Fruit fly (Drosophila melanogaster) whole organism, embryonic: Measurements from ENCODE around the gene CG32075.

Experiments
- Aef1 ChIP-seq: fragments of 200-800 bp; sonication (Bioruptor generic); IDR thresholded peaks from 3 replicates; pipeline ENCODE4 v1.3.6; 2022; ENCODE audit warnings: missing biosample characterization, missing genetic modification characterization
- Antp ChIP-seq: fragments of 200-800 bp; sonication (Bioruptor generic); optimal IDR thresholded peaks from 3 replicates; lab custom pipeline; 2016; ENCODE audit warnings: missing biosample characterization, missing genetic modification characterization
- Atf6 ChIP-seq: fragments of 200-800 bp; sonication (Bioruptor generic); IDR thresholded peaks from 2 replicates; pipeline ENCODE4 v1.3.6; 2022; ENCODE audit warnings: missing biosample characterization, missing genetic modification characterization
- Awh ChIP-seq: fragments of 200-800 bp; sonication (Bioruptor generic); IDR thresholded peaks from 2 replicates; pipeline ENCODE4, ENCODE4 v1.3.6; 2022; ENCODE audit warnings: missing biosample characterization, missing genetic modification characterization
- B-H2 ChIP-seq: fragments of 200-800 bp; sonication (Bioruptor generic); optimal IDR thresholded peaks from 2 replicates; lab custom pipeline; 2018; ENCODE audit warnings: missing biosample characterization, mild to moderate bottlenecking, missing genetic modification characterization
- CG12104 ChIP-seq: fragments of 200-800 bp; sonication (Bioruptor generic); optimal IDR thresholded peaks from 3 replicates; lab custom pipeline; 2016; ENCODE audit warnings: missing biosample characterization, missing genetic modification characterization
- CG13424 ChIP-seq: fragments of 200-800 bp; sonication (Bioruptor generic); optimal IDR thresholded peaks from 2 replicates; lab custom pipeline; 2019; ENCODE audit warnings: missing biosample characterization, mild to moderate bottlenecking, missing genetic modification characterization, moderate library complexity
- CG15479 ChIP-seq: fragments of 200-800 bp; sonication (Bioruptor generic); optimal IDR thresholded peaks from 3 replicates; lab custom pipeline; 2019; ENCODE audit warnings: missing biosample characterization, mild to moderate bottlenecking, missing genetic modification characterization, moderate library complexity
- CG17802 ChIP-seq: fragments of 200-800 bp; sonication (Bioruptor generic); optimal IDR thresholded peaks from 2 replicates; lab custom pipeline; 2018; ENCODE audit warnings: missing biosample characterization, mild to moderate bottlenecking, missing genetic modification characterization, moderate library complexity
- CG2199 ChIP-seq: fragments of 200-800 bp; sonication (Bioruptor generic); IDR thresholded peaks from 3 replicates; pipeline ENCODE4 v1.3.6; 2022; ENCODE audit warnings: missing biosample characterization, missing genetic modification characterization
- CG2712 ChIP-seq: fragments of 200-800 bp; optimal IDR thresholded peaks from 3 replicates; lab custom pipeline; 2019; ENCODE audit warnings: missing biosample characterization, mild to moderate bottlenecking, missing genetic modification characterization, moderate library complexity
- CG34224 ChIP-seq: fragments of 200-800 bp; sonication (Bioruptor generic); IDR thresholded peaks from 3 replicates; pipeline ENCODE4 v1.3.6; 2022; ENCODE audit warnings: missing biosample characterization, missing genetic modification characterization; ENCODE audit not compliant: partially characterized antibody
- CG6689 ChIP-seq: fragments of 200-800 bp; sonication (Bioruptor generic); IDR thresholded peaks from 2 replicates; pipeline ENCODE4 v1.3.6; 2022; ENCODE audit warnings: missing biosample characterization, missing genetic modification characterization
- CG7745 ChIP-seq: fragments of 200-800 bp; sonication (Bioruptor generic); optimal IDR thresholded peaks from 2 replicates; lab custom pipeline; 2018; ENCODE audit warnings: missing biosample characterization, mild to moderate bottlenecking, missing genetic modification characterization, moderate library complexity
- CG9817 ChIP-seq: fragments of 200-800 bp; sonication (Bioruptor generic); optimal IDR thresholded peaks from 2 replicates; lab custom pipeline; 2018; ENCODE audit warnings: missing biosample characterization, mild to moderate bottlenecking, missing genetic modification characterization, moderate library complexity
- CG9876 ChIP-seq: fragments of 200-800 bp; sonication (Bioruptor generic); optimal IDR thresholded peaks from 2 replicates; lab custom pipeline; 2016; ENCODE audit warnings: missing biosample characterization, missing genetic modification characterization
- Dad ChIP-seq: fragments of 200-800 bp; sonication (Bioruptor generic); optimal IDR thresholded peaks from 3 replicates; lab custom pipeline; 2016; ENCODE audit warnings: missing biosample characterization, missing genetic modification characterization
- Dip2 ChIP-seq: fragments of 200-800 bp; sonication (Bioruptor generic); IDR thresholded peaks from 2 replicates; pipeline ENCODE4 v1.3.6; 2022; ENCODE audit warnings: missing biosample characterization, missing genetic modification characterization
- ERR ChIP-seq: fragments of 200-800 bp; sonication (Bioruptor generic); optimal IDR thresholded peaks from 2 replicates; lab custom pipeline; 2016; ENCODE audit warnings: missing biosample characterization, missing genetic modification characterization
- Fer3 ChIP-seq: fragments of 200-800 bp; sonication (Bioruptor generic); optimal IDR thresholded peaks from 2 replicates; lab custom pipeline; 2018; ENCODE audit warnings: missing biosample characterization, mild to moderate bottlenecking, missing genetic modification characterization, moderate library complexity
- H2.0 ChIP-seq: fragments of 200-800 bp; sonication (Bioruptor generic); IDR thresholded peaks from 2 replicates; pipeline ENCODE4 v1.3.6; 2022; ENCODE audit warnings: missing biosample characterization, missing genetic modification characterization
- Hr51 ChIP-seq, 2 experiments: fragments of 200-800 bp; sonication (Bioruptor generic); optimal IDR thresholded peaks; 2 replicates in 1 of 2; 3 replicates in 1 of 2; lab custom pipeline; 2016 to 2018; ENCODE audit warnings: missing biosample characterization in 2 of 2, missing genetic modification characterization in 2 of 2, mild to moderate bottlenecking in 1 of 2, moderate library complexity in 1 of 2
- MBD-R2 ChIP-seq: fragments of 200-800 bp; sonication (Bioruptor generic); IDR thresholded peaks from 2 replicates; pipeline ENCODE4 v1.3.6; 2022; ENCODE audit warnings: missing biosample characterization, missing genetic modification characterization
- Mes4 ChIP-seq: fragments of 200-800 bp; sonication (Bioruptor generic); optimal IDR thresholded peaks from 2 replicates; lab custom pipeline; 2016; ENCODE audit warnings: missing biosample characterization, missing genetic modification characterization
- NC2α ChIP-seq: fragments of 200-800 bp; sonication (Bioruptor generic); optimal IDR thresholded peaks from 2 replicates; lab custom pipeline; 2016; ENCODE audit warnings: missing biosample characterization, missing genetic modification characterization
- Oli ChIP-seq: fragments of 200-800 bp; sonication (Bioruptor generic); optimal IDR thresholded peaks from 2 replicates; lab custom pipeline; 2018; ENCODE audit warnings: missing biosample characterization, mild to moderate bottlenecking, missing genetic modification characterization, moderate library complexity
- Opbp ChIP-seq: fragments of 200-800 bp; sonication (Bioruptor generic); IDR thresholded peaks from 3 replicates; pipeline ENCODE4 v1.3.6; 2022; ENCODE audit warnings: missing biosample characterization, missing genetic modification characterization; ENCODE audit not compliant: partially characterized antibody
- Sox100B ChIP-seq: fragments of 200-800 bp; sonication (Bioruptor generic); optimal IDR thresholded peaks from 3 replicates; lab custom pipeline; 2018; ENCODE audit warnings: missing biosample characterization, mild to moderate bottlenecking, missing genetic modification characterization
- Spps ChIP-seq: fragments of 200-800 bp; sonication (Bioruptor generic); optimal IDR thresholded peaks from 2 replicates; lab custom pipeline; 2018; ENCODE audit warnings: missing biosample characterization, mild to moderate bottlenecking, missing genetic modification characterization
- ap ChIP-seq: fragments of 200-800 bp; sonication (Bioruptor generic); IDR thresholded peaks from 2 replicates; pipeline ENCODE4 v1.3.6; 2022; ENCODE audit warnings: missing biosample characterization, missing genetic modification characterization
- cad ChIP-seq: fragments of >200 bp; optimal IDR thresholded peaks from 2 replicates; lab custom pipeline; 2017; ENCODE audit warnings: missing biosample characterization, missing genetic modification characterization
- chn ChIP-seq: fragments of 200-800 bp; sonication (Bioruptor generic); optimal IDR thresholded peaks from 2 replicates; lab custom pipeline; 2016; ENCODE audit warnings: missing biosample characterization, missing genetic modification characterization
- ci ChIP-seq: fragments of 200-800 bp; sonication (Bioruptor generic); IDR thresholded peaks from 3 replicates; pipeline ENCODE4 v1.3.6; 2022; ENCODE audit warnings: missing biosample characterization, missing genetic modification characterization
- dati ChIP-seq: fragments of 200-800 bp; sonication (Bioruptor generic); IDR thresholded peaks from 2 replicates; pipeline ENCODE4 v1.3.6; 2022; ENCODE audit warnings: missing biosample characterization, missing genetic modification characterization
- gt ChIP-seq: fragments of 200-800 bp; sonication (Bioruptor generic); IDR thresholded peaks from 2 replicates; pipeline ENCODE4 v1.3.6; 2022; ENCODE audit warnings: missing biosample characterization, missing genetic modification characterization
- hb ChIP-seq: fragments of 200-800 bp; sonication (Bioruptor generic); IDR thresholded peaks from 3 replicates; pipeline ENCODE4 v1.3.6; 2022; ENCODE audit warnings: missing biosample characterization, missing genetic modification characterization; ENCODE audit not compliant: partially characterized antibody
- hth ChIP-seq: fragments of >200 bp; optimal IDR thresholded peaks from 2 replicates; lab custom pipeline; 2017; ENCODE audit warnings: inconsistent platforms
- kah ChIP-seq: fragments of 200-800 bp; sonication (Bioruptor generic); optimal IDR thresholded peaks from 2 replicates; lab custom pipeline; 2018; ENCODE audit warnings: missing biosample characterization, mild to moderate bottlenecking, missing genetic modification characterization
- knrl ChIP-seq: fragments of 200-800 bp; sonication (Bioruptor generic); IDR thresholded peaks from 3 replicates; pipeline ENCODE4 v1.3.6; 2022; ENCODE audit warnings: missing biosample characterization, missing genetic modification characterization; ENCODE audit not compliant: partially characterized antibody
- lilli ChIP-seq: fragments of 200-800 bp; sonication (Bioruptor generic); optimal IDR thresholded peaks from 3 replicates; lab custom pipeline; 2016; ENCODE audit warnings: missing biosample characterization, missing genetic modification characterization
- lola ChIP-seq, 3 experiments: fragments of >200 bp in 2 of 3; fragments of 200-800 bp in 1 of 3; sonication (Bioruptor generic) in 1 of 3; optimal IDR thresholded peaks; 2 replicates each; lab custom pipeline; 2017 to 2019; ENCODE audit warnings: missing biosample characterization in 3 of 3, missing genetic modification characterization in 3 of 3, mild to moderate bottlenecking in 1 of 3, moderate library complexity in 1 of 3
- mld ChIP-seq: fragments of 200-800 bp; sonication (Bioruptor generic); IDR thresholded peaks from 3 replicates; pipeline ENCODE4 v1.3.6; 2022; ENCODE audit warnings: missing biosample characterization, missing genetic modification characterization; ENCODE audit not compliant: partially characterized antibody
- otp ChIP-seq: fragments of 200-800 bp; sonication (Bioruptor generic); IDR thresholded peaks from 3 replicates; pipeline ENCODE4, ENCODE4 v1.3.6; 2022; ENCODE audit warnings: missing biosample characterization, missing genetic modification characterization
- pnt ChIP-seq: fragments of 200-800 bp; sonication (Bioruptor generic); optimal IDR thresholded peaks from 3 replicates; lab custom pipeline; 2016; ENCODE audit warnings: missing biosample characterization, missing genetic modification characterization
- sd ChIP-seq: fragments of 200-800 bp; sonication (Bioruptor generic); optimal IDR thresholded peaks from 3 replicates; lab custom pipeline; 2018; ENCODE audit warnings: missing biosample characterization, mild to moderate bottlenecking, missing genetic modification characterization, moderate library complexity
- sim ChIP-seq: fragments of 200-800 bp; sonication (Bioruptor generic); IDR thresholded peaks from 2 replicates; pipeline ENCODE4 v1.3.6; 2022; ENCODE audit warnings: missing biosample characterization, missing genetic modification characterization
- twi ChIP-seq: fragments of 200-800 bp; optimal IDR thresholded peaks from 2 replicates; lab custom pipeline; 2019; ENCODE audit warnings: missing biosample characterization, mild to moderate bottlenecking, missing genetic modification characterization, moderate library complexity
- zen ChIP-seq: fragments of 200-800 bp; sonication (Bioruptor generic); optimal IDR thresholded peaks from 3 replicates; lab custom pipeline; 2018; ENCODE audit warnings: missing biosample characterization, mild to moderate bottlenecking, missing genetic modification characterization, moderate library complexity
- zf30C ChIP-seq: fragments of 200-800 bp; sonication (Bioruptor generic); optimal IDR thresholded peaks from 3 replicates; lab custom pipeline; 2018; ENCODE audit warnings: missing biosample characterization, mild to moderate bottlenecking, missing genetic modification characterization

CG32075 gene

dm6 chr3L:11097982-11098663 is 33.4 kb upstream of the CG32075 start, which contains the start of the genes Irbp18 and APP-BP1 (continued):
- no peak for TF ChIP-seq mld (GFP tag; lab: Robert Waterston, UW)
- TF ChIP-seq lilli: peak; percentile 97
- no peak for TF ChIP-seq CG7745
- TF ChIP-seq zen (tag; lab: Kevin White, UChicago): peak; percentile 85
- no peak for TF ChIP-seq cad (GFP tag; lab: Kevin White, UChicago)
- TF ChIP-seq CG9817 (tag; lab: Kevin White, UChicago): peak; percentile 84
- peak; percentile 89 for TF ChIP-seq Atf6 (GFP tag; lab: Robert Waterston, UW)
- TF ChIP-seq dati (GFP tag; lab: Robert Waterston, UW): no peak
- peak; percentile 87 for TF ChIP-seq Spps (tag; lab: Kevin White, UChicago)
- peak; percentile 86 for TF ChIP-seq Antp (GFP tag; lab: Kevin White, UChicago)
- TF ChIP-seq sim: peak; percentile 68; the same call in 1 of the 2 replicates
- no peak for TF ChIP-seq hb (GFP tag; lab: Robert Waterston, UW)
- TF ChIP-seq MBD-R2 (GFP tag; lab: Robert Waterston, UW): peak; percentile 72
- TF ChIP-seq CG34224 (GFP tag; lab: Robert Waterston, UW): no peak
- peak; percentile 84 for TF ChIP-seq NC2α (GFP tag; lab: Kevin White, UChicago)
- TF ChIP-seq CG13424 (tag; lab: Kevin White, UChicago): peak; percentile 90
- peak; percentile 80; the same call in 2 of the 3 replicates for TF ChIP-seq otp (GFP tag; lab: Robert Waterston, UW)
- peak; percentile 96 for TF ChIP-seq chn
- TF ChIP-seq sd: no peak
- TF ChIP-seq B-H2 (GFP tag; lab: Kevin White, UChicago): peak; percentile 91
- peak; percentile 77 for TF ChIP-seq twi (tag; lab: Kevin White, UChicago)
- peak; percentile 84 for TF ChIP-seq CG9876 (GFP tag; lab: Kevin White, UChicago)
- peak; percentile 90 for TF ChIP-seq Fer3 (tag; lab: Kevin White, UChicago)
- TF ChIP-seq CG15479 (GFP tag; lab: Kevin White, UChicago): peak; percentile 73
- peak; percentile 95 to 96 for TF ChIP-seq Hr51 (GFP tag; optimal IDR thresholded peaks at IDR 0.05; lab: Kevin White, UChicago)
- peak in 1 of 3 experiments; percentile 92 for TF ChIP-seq lola (GFP tag; optimal IDR thresholded peaks at IDR 0.05; lab: Kevin White, UChicago)
- TF ChIP-seq CG17802: peak; percentile 71
- TF ChIP-seq zf30C (GFP tag; lab: Kevin White, UChicago): peak; percentile 25
- peak; percentile 89 for TF ChIP-seq pnt (GFP tag; lab: Kevin White, UChicago)
- no peak for TF ChIP-seq knrl (GFP tag; lab: Robert Waterston, UW)
- peak; percentile 83 for TF ChIP-seq Aef1 (GFP tag; lab: Robert Waterston, UW)
- TF ChIP-seq Mes4: peak; percentile 90
- TF ChIP-seq Opbp: no peak
- TF ChIP-seq CG12104 (GFP tag; lab: Kevin White, UChicago): peak; percentile 95
- TF ChIP-seq Dip2 (GFP tag; lab: Robert Waterston, UW): no peak
- peak; percentile 93 for TF ChIP-seq CG2712
- peak; percentile 94 for TF ChIP-seq Dad (GFP tag; lab: Kevin White, UChicago)
- TF ChIP-seq Awh (GFP tag; lab: Robert Waterston, UW): peak; percentile 73; the same call in 1 of the 2 replicates
- TF ChIP-seq Oli (tag; lab: Kevin White, UChicago): peak; percentile 93
- peak; percentile 94 for TF ChIP-seq Sox100B (GFP tag; lab: Kevin White, UChicago)
- TF ChIP-seq hth: no peak
- TF ChIP-seq CG6689 (GFP tag; lab: Robert Waterston, UW): peak; percentile 91
- TF ChIP-seq CG2199 (GFP tag; lab: Robert Waterston, UW): 0 out of 3 replicates have a peak, but pooled peaks have one; percentile 43
- peak; percentile 67 for TF ChIP-seq ap (GFP tag; lab: Robert Waterston, UW)
- TF ChIP-seq gt: peak; percentile 45; the same call in 1 of the 2 replicates
- peak; percentile 84 for TF ChIP-seq ci (GFP tag; lab: Robert Waterston, UW)
- peak; percentile 88 for TF ChIP-seq ERR (GFP tag; lab: Kevin White, UChicago)
- peak; percentile 76 for TF ChIP-seq H2.0 (GFP tag; lab: Robert Waterston, UW)
- peak; percentile 68 for TF ChIP-seq kah
